Fruit fly (Drosophila melanogaster) whole organism, embryonic: ENCODE results near the gene CG5861.
A peak's percentile ranks its signal among the peaks of the same experiment; 100 is the strongest.

Experiments
- Atf-2 ChIP-seq: fragments of 200-800 bp; sonication (Bioruptor generic); optimal IDR thresholded peaks from 2 replicates; lab custom pipeline; 2016; ENCODE audit warnings: missing biosample characterization, missing genetic modification characterization
- B-H2 ChIP-seq: fragments of 200-800 bp; sonication (Bioruptor generic); optimal IDR thresholded peaks from 2 replicates; lab custom pipeline; 2018; ENCODE audit warnings: missing biosample characterization, mild to moderate bottlenecking, missing genetic modification characterization
- Bteb2 ChIP-seq: fragments of 200-800 bp; sonication (Bioruptor generic); optimal IDR thresholded peaks from 2 replicates; lab custom pipeline; 2016; ENCODE audit warnings: missing biosample characterization, missing genetic modification characterization
- CG10979 ChIP-seq: fragments of 200-800 bp; sonication (Bioruptor generic); optimal IDR thresholded peaks from 2 replicates; lab custom pipeline; 2018; ENCODE audit warnings: missing biosample characterization, mild to moderate bottlenecking, missing genetic modification characterization, moderate library complexity
- CG12236 ChIP-seq: fragments of 200-800 bp; sonication (Bioruptor generic); optimal IDR thresholded peaks from 2 replicates; lab custom pipeline; 2016; ENCODE audit warnings: missing biosample characterization, missing genetic modification characterization
- CG12769 ChIP-seq: fragments of 200-800 bp; sonication (Bioruptor generic); optimal IDR thresholded peaks from 2 replicates; lab custom pipeline; 2019; ENCODE audit warnings: missing biosample characterization, mild to moderate bottlenecking, missing genetic modification characterization, moderate library complexity
- CG13624 ChIP-seq: fragments of 200-800 bp; sonication (Bioruptor generic); optimal IDR thresholded peaks from 2 replicates; lab custom pipeline; 2016; ENCODE audit warnings: missing biosample characterization, missing genetic modification characterization
- CG13775 ChIP-seq: fragments of 200-800 bp; sonication (Bioruptor generic); optimal IDR thresholded peaks from 3 replicates; lab custom pipeline; 2017; ENCODE audit warnings: missing biosample characterization, mild to moderate bottlenecking, missing genetic modification characterization
- CG14667 ChIP-seq: fragments of 200-800 bp; sonication (Bioruptor generic); IDR thresholded peaks from 2 replicates; pipeline ENCODE4 v1.3.6; 2022; ENCODE audit warnings: missing biosample characterization, missing genetic modification characterization
- CG15514 ChIP-seq: fragments of 200-800 bp; sonication (Bioruptor generic); optimal IDR thresholded peaks from 3 replicates; lab custom pipeline; 2017; ENCODE audit warnings: missing biosample characterization, missing genetic modification characterization, mild to moderate bottlenecking, moderate library complexity, missing genetic modification reagents
- CG16813 ChIP-seq: fragments of 200-800 bp; sonication (Bioruptor generic); IDR thresholded peaks from 3 replicates; pipeline ENCODE4 v1.3.6; 2022; ENCODE audit warnings: missing biosample characterization, missing genetic modification characterization; ENCODE audit not compliant: partially characterized antibody
- CG2129 ChIP-seq: fragments of 200-800 bp; sonication (Bioruptor generic); IDR thresholded peaks from 2 replicates; pipeline ENCODE4 v1.3.6; 2022; ENCODE audit warnings: missing biosample characterization, missing genetic modification characterization; ENCODE audit not compliant: partially characterized antibody
- CG2875 ChIP-seq: fragments of 200-800 bp; sonication (Bioruptor generic); optimal IDR thresholded peaks from 2 replicates; lab custom pipeline; 2017; ENCODE audit warnings: missing biosample characterization, mild to moderate bottlenecking, missing genetic modification characterization, missing genetic modification reagents
- CG30431 ChIP-seq: fragments of 200-800 bp; sonication (Bioruptor generic); optimal IDR thresholded peaks from 2 replicates; lab custom pipeline; 2017; ENCODE audit warnings: missing biosample characterization, missing genetic modification characterization
- CG31388 ChIP-seq: fragments of 200-800 bp; sonication (Bioruptor generic); optimal IDR thresholded peaks from 2 replicates; lab custom pipeline; 2016; ENCODE audit warnings: missing biosample characterization, missing genetic modification characterization
- CG34224 ChIP-seq: fragments of 200-800 bp; sonication (Bioruptor generic); IDR thresholded peaks from 3 replicates; pipeline ENCODE4 v1.3.6; 2022; ENCODE audit warnings: missing biosample characterization, missing genetic modification characterization; ENCODE audit not compliant: partially characterized antibody
- CG3995 ChIP-seq: fragments of 200-800 bp; sonication (Bioruptor generic); optimal IDR thresholded peaks from 3 replicates; lab custom pipeline; 2016; ENCODE audit warnings: missing biosample characterization, missing genetic modification characterization
- CG4424 ChIP-seq: fragments of 200-800 bp; sonication (Bioruptor generic); optimal IDR thresholded peaks from 3 replicates; lab custom pipeline; 2016; ENCODE audit warnings: missing biosample characterization, missing genetic modification characterization
- CG7372 ChIP-seq: fragments of 200-800 bp; sonication (Bioruptor generic); IDR thresholded peaks from 2 replicates; pipeline ENCODE4 v1.3.6; 2022; ENCODE audit warnings: missing biosample characterization, missing genetic modification characterization
- CG8089 ChIP-seq: fragments of 200-800 bp; sonication (Bioruptor generic); optimal IDR thresholded peaks from 3 replicates; lab custom pipeline; 2016; ENCODE audit warnings: missing biosample characterization, missing genetic modification characterization
- CG8290 ChIP-seq, 3 experiments: fragments of 200-800 bp; sonication (Bioruptor generic); optimal IDR thresholded peaks; 2 replicates each; lab custom pipeline; 2016 to 2019; ENCODE audit warnings: missing biosample characterization in 3 of 3, missing genetic modification characterization in 3 of 3, mild to moderate bottlenecking in 2 of 3, moderate library complexity in 1 of 3
- CG8359 ChIP-seq: fragments of 200-800 bp; sonication (Bioruptor generic); optimal IDR thresholded peaks from 2 replicates; lab custom pipeline; 2017; ENCODE audit warnings: missing biosample characterization, mild to moderate bottlenecking, missing genetic modification characterization, borderline replicate concordance
- CG8765 ChIP-seq: fragments of 200-800 bp; sonication (Bioruptor generic); IDR thresholded peaks from 2 replicates; pipeline ENCODE4 v1.3.6; 2022; ENCODE audit warnings: missing biosample characterization, missing genetic modification characterization
- D19A ChIP-seq: fragments of 200-800 bp; optimal IDR thresholded peaks from 3 replicates; lab custom pipeline; 2019; ENCODE audit warnings: missing biosample characterization, mild to moderate bottlenecking, missing genetic modification characterization, moderate library complexity
- D19B ChIP-seq: fragments of 200-800 bp; sonication (Bioruptor generic); optimal IDR thresholded peaks from 2 replicates; lab custom pipeline; 2017; ENCODE audit warnings: missing biosample characterization, mild to moderate bottlenecking, missing genetic modification characterization
- Dbx ChIP-seq: fragments of 200-800 bp; sonication (Bioruptor generic); IDR thresholded peaks from 3 replicates; pipeline ENCODE4 v1.3.6; 2022; ENCODE audit warnings: missing biosample characterization, missing genetic modification characterization
- Ets65A ChIP-seq: fragments of 200-800 bp; sonication (Bioruptor generic); peaks from one replicate; lab custom pipeline; 2016; ENCODE audit warnings: missing biosample characterization, missing genetic modification characterization
- Lhr ChIP-seq: fragments of 200-800 bp; sonication (Bioruptor generic); optimal IDR thresholded peaks from 3 replicates; lab custom pipeline; 2017; ENCODE audit warnings: mild to moderate bottlenecking, missing biosample characterization, missing genetic modification reagents, missing genetic modification characterization
- NFAT ChIP-seq: fragments of 200-800 bp; sonication (Bioruptor generic); IDR thresholded peaks from 2 replicates; pipeline ENCODE4 v1.3.6; 2022; ENCODE audit warnings: missing biosample characterization, missing genetic modification characterization
- Ptx1 ChIP-seq: fragments of 200-800 bp; sonication (Bioruptor generic); IDR thresholded peaks from 2 replicates; pipeline ENCODE4 v1.3.6; 2022; ENCODE audit warnings: missing biosample characterization, missing genetic modification characterization
- Sox100B ChIP-seq: fragments of 200-800 bp; sonication (Bioruptor generic); optimal IDR thresholded peaks from 3 replicates; lab custom pipeline; 2018; ENCODE audit warnings: missing biosample characterization, mild to moderate bottlenecking, missing genetic modification characterization
- Sry-δ ChIP-seq: fragments of 200-800 bp; sonication (Bioruptor generic); optimal IDR thresholded peaks from 2 replicates; lab custom pipeline; 2016; ENCODE audit warnings: missing biosample characterization, missing genetic modification characterization
- Xbp1 ChIP-seq: fragments of 200-800 bp; sonication (Bioruptor generic); optimal IDR thresholded peaks from 3 replicates; lab custom pipeline; 2016; ENCODE audit warnings: missing biosample characterization, mild to moderate bottlenecking, missing genetic modification characterization
- bcd ChIP-seq: fragments of 200-800 bp; sonication (Bioruptor generic); optimal IDR thresholded peaks from 2 replicates; lab custom pipeline; 2017; ENCODE audit warnings: missing biosample characterization, mild to moderate bottlenecking, missing genetic modification characterization
- bigmax ChIP-seq: fragments of 200-800 bp; sonication (Bioruptor generic); optimal IDR thresholded peaks from 2 replicates; lab custom pipeline; 2018; ENCODE audit warnings: missing biosample characterization, mild to moderate bottlenecking, missing genetic modification characterization
- btn ChIP-seq: fragments of 200-800 bp; sonication (Bioruptor generic); optimal IDR thresholded peaks from 2 replicates; lab custom pipeline; 2016; ENCODE audit warnings: missing biosample characterization, missing genetic modification characterization
- caup ChIP-seq: fragments of 200-800 bp; sonication (Bioruptor generic); optimal IDR thresholded peaks from 3 replicates; lab custom pipeline; 2017; ENCODE audit warnings: missing biosample characterization, mild to moderate bottlenecking, missing genetic modification characterization, moderate library complexity; ENCODE audit not compliant: severe bottlenecking
- ci ChIP-seq: fragments of 200-800 bp; sonication (Bioruptor generic); IDR thresholded peaks from 3 replicates; pipeline ENCODE4 v1.3.6; 2022; ENCODE audit warnings: missing biosample characterization, missing genetic modification characterization
- dmrt11E ChIP-seq: fragments of 200-800 bp; sonication (Bioruptor generic); optimal IDR thresholded peaks from 3 replicates; lab custom pipeline; 2018; ENCODE audit warnings: missing biosample characterization, mild to moderate bottlenecking, missing genetic modification characterization, moderate library complexity
- gro ChIP-seq: fragments of 200-800 bp; sonication (Bioruptor generic); optimal IDR thresholded peaks from 2 replicates; lab custom pipeline; 2016; ENCODE audit warnings: missing biosample characterization, missing genetic modification characterization
- oc ChIP-seq: fragments of 200-800 bp; sonication (Bioruptor generic); optimal IDR thresholded peaks from 2 replicates; lab custom pipeline; 2018; ENCODE audit warnings: missing biosample characterization, mild to moderate bottlenecking, missing genetic modification characterization, moderate library complexity
- pan ChIP-seq, 4 experiments: fragments of >200 bp in 3 of 4; fragments of 200-800 bp in 1 of 4; sonication (Bioruptor generic) in 1 of 4; optimal IDR thresholded peaks in 3 of 4; IDR thresholded peaks in 1 of 4; 2 replicates each; pipeline versions ENCODE4 v1.3.6 to Lab custom; 2017 to 2022; ENCODE audit warnings: missing biosample characterization in 2 of 4, missing genetic modification characterization in 2 of 4, mixed read lengths in 1 of 4
- pfk ChIP-seq: fragments of 200-800 bp; sonication (Bioruptor generic); optimal IDR thresholded peaks from 2 replicates; lab custom pipeline; 2018; ENCODE audit warnings: missing biosample characterization, mild to moderate bottlenecking, missing genetic modification characterization, moderate library complexity
- pita ChIP-seq: fragments of 200-800 bp; sonication (Bioruptor generic); optimal IDR thresholded peaks from 2 replicates; lab custom pipeline; 2017; ENCODE audit warnings: missing biosample characterization, mild to moderate bottlenecking, missing genetic modification characterization
- row ChIP-seq: fragments of 200-800 bp; sonication (Bioruptor generic); IDR thresholded peaks from 3 replicates; pipeline ENCODE4 v1.3.6; 2022; ENCODE audit warnings: missing biosample characterization, missing genetic modification characterization
- sim ChIP-seq: fragments of 200-800 bp; sonication (Bioruptor generic); IDR thresholded peaks from 2 replicates; pipeline ENCODE4 v1.3.6; 2022; ENCODE audit warnings: missing biosample characterization, missing genetic modification characterization
- tgo ChIP-seq: fragments of 200-800 bp; sonication (Bioruptor generic); IDR thresholded peaks from 3 replicates; pipeline ENCODE4 v1.3.6; 2022; ENCODE audit warnings: missing biosample characterization, missing genetic modification characterization
- tna ChIP-seq: fragments of 200-800 bp; sonication (Bioruptor generic); IDR thresholded peaks from 2 replicates; pipeline ENCODE4 v1.3.6; 2022; ENCODE audit warnings: missing biosample characterization, missing genetic modification characterization; ENCODE audit not compliant: partially characterized antibody
- zfh1 ChIP-seq: fragments of 200-800 bp; sonication (Bioruptor generic); IDR thresholded peaks from 3 replicates; pipeline ENCODE4 v1.3.6; 2022; ENCODE audit warnings: missing biosample characterization, missing genetic modification characterization

Gene CG5861

DNA sequence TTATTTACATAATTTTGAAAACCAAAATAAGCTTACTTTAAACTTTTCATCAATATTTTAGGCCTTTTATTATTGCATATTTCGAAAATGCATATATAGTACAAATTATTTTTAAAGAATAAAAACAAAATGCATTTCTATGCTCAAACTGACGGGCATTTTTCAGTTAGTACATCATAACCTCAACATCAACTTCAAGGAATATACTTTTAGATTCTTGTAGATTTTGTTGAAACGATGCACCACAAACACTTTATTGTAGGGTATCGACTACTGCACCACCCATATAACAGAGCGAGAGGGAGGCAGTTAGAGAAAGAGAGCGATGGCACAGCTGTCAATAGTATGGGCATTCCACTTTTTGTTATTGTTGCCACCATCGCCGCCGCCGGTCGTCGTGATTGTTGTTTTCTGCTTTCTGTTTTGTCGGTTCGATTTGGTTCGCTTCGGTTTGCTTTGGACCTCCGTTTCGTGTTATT, 27.3 kb downstream of the CG5861 start (continued):
- peak; percentile 73 for TF ChIP-seq CG8290 (GFP tag; optimal IDR thresholded peaks at IDR 0.05; lab: Kevin White, UChicago)
- peak; percentile 64 to 75 for TF ChIP-seq CG8290 (tag; optimal IDR thresholded peaks at IDR 0.05; lab: Kevin White, UChicago)
- peak; percentile 52 for TF ChIP-seq CG15514
- no peak for TF ChIP-seq Dbx (GFP tag; lab: Robert Waterston, UW)
- no peak for TF ChIP-seq CG16813
- peak; percentile 72 for TF ChIP-seq D19B
- TF ChIP-seq Atf-2 (GFP tag; lab: Kevin White, UChicago): peak; percentile 86
- peak; percentile 97 for TF ChIP-seq Sox100B (GFP tag; lab: Kevin White, UChicago)
- peak; percentile 67 for TF ChIP-seq CG13624 (GFP tag; lab: Kevin White, UChicago)
- peak; percentile 95 for TF ChIP-seq CG10979
- TF ChIP-seq zfh1 (GFP tag; lab: Robert Waterston, UW): peak; percentile 82
- peak; percentile 92 for TF ChIP-seq CG2875 (GFP tag; lab: Kevin White, UChicago)
- TF ChIP-seq caup (GFP tag; lab: Kevin White, UChicago): peak; percentile 77
- TF ChIP-seq bcd (GFP tag; lab: Kevin White, UChicago): peak; percentile 91
- peak; percentile 12; the same call in 1 of the 3 replicates for TF ChIP-seq CG34224 (GFP tag; lab: Robert Waterston, UW)
- peak; percentile 93 for TF ChIP-seq dmrt11E (tag; lab: Kevin White, UChicago)
- TF ChIP-seq oc: peak; percentile 89
- TF ChIP-seq Lhr (GFP tag; lab: Kevin White, UChicago): peak; percentile 81
- TF ChIP-seq pfk: peak; percentile 40
- TF ChIP-seq CG13775 (GFP tag; lab: Kevin White, UChicago): peak; percentile 85
- TF ChIP-seq CG8089: peak; percentile 81
- peak; percentile 55; the same call in 1 of the 2 replicates for TF ChIP-seq CG14667 (GFP tag; lab: Robert Waterston, UW)
- peak; percentile 62 for TF ChIP-seq CG7372 (GFP tag; lab: Robert Waterston, UW)
- TF ChIP-seq Xbp1 (GFP tag; lab: Kevin White, UChicago): peak; percentile 96
- TF ChIP-seq CG12236: peak; percentile 81
- TF ChIP-seq D19A (tag; lab: Kevin White, UChicago): peak; percentile 96
- TF ChIP-seq Ptx1 (GFP tag; lab: Robert Waterston, UW): peak; percentile 89
- peak; percentile 94 for TF ChIP-seq Ets65A (GFP tag; lab: Kevin White, UChicago)
- TF ChIP-seq B-H2 (GFP tag; lab: Kevin White, UChicago): no peak
- peak; percentile 82 for TF ChIP-seq tgo (GFP tag; lab: Robert Waterston, UW)
- TF ChIP-seq tna: no peak
- TF ChIP-seq CG8359 (GFP tag; lab: Kevin White, UChicago): peak; percentile 83
- TF ChIP-seq gro: peak; percentile 20
- peak; percentile 41 for TF ChIP-seq CG3995 (GFP tag; lab: Kevin White, UChicago)
- TF ChIP-seq ci (GFP tag; lab: Robert Waterston, UW): peak; percentile 86
- peak; percentile 82 for TF ChIP-seq Bteb2 (GFP tag; lab: Kevin White, UChicago)
- peak; percentile 67 for TF ChIP-seq btn (GFP tag; lab: Kevin White, UChicago)
- no peak for TF ChIP-seq pita (GFP tag; lab: Kevin White, UChicago)
- TF ChIP-seq sim (GFP tag; lab: Robert Waterston, UW): peak; percentile 57; the same call in 1 of the 2 replicates
- no peak for TF ChIP-seq CG8765
- TF ChIP-seq CG31388: peak; percentile 64
- no peak for TF ChIP-seq NFAT (GFP tag; lab: Robert Waterston, UW)
- peak; percentile 85 for TF ChIP-seq row (GFP tag; lab: Robert Waterston, UW)
- peak; percentile 87 for TF ChIP-seq bigmax (GFP tag; lab: Kevin White, UChicago)
- TF ChIP-seq CG30431: peak; percentile 75
- no peak for TF ChIP-seq pan (optimal IDR thresholded peaks at IDR 0.05; lab: Kevin White, UChicago)
- peak in 1 of 2 experiments; percentile 78 for TF ChIP-seq pan (GFP tag; optimal IDR thresholded peaks at IDR 0.05 in 1 of 2, IDR thresholded peaks at IDR 0.05 in 1 of 2)
- TF ChIP-seq Sry-δ (GFP tag; lab: Kevin White, UChicago): peak; percentile 29
- no peak for TF ChIP-seq CG2129 (GFP tag; lab: Robert Waterston, UW)
- peak; percentile 73 for TF ChIP-seq CG12769 (tag; lab: Kevin White, UChicago)
- TF ChIP-seq CG4424 (GFP tag; lab: Kevin White, UChicago): peak; percentile 95
